Worm (Caenorhabditis elegans) whole organism, L3 larva: ENCODE measurements around the gene clec-70.
A peak's percentile ranks its signal among the peaks of the same experiment; 100 is the strongest.

ENCODE experiments used
- R02D3.7 ChIP-seq: fragments of 150-350 bp; optimal IDR thresholded peaks from 2 replicates; lab custom pipeline; 2014; ENCODE audit warnings: missing biosample characterization, missing genetic modification characterization
- ZK546.5 ChIP-seq: sonication (generic microtip); optimal IDR thresholded peaks from 2 replicates; lab custom pipeline; 2017; ENCODE audit warnings: missing biosample characterization, missing genetic modification characterization
- aly-2 ChIP-seq: fragments of 150-350 bp; optimal IDR thresholded peaks from 2 replicates; lab custom pipeline; 2014; ENCODE audit warnings: missing biosample characterization, missing genetic modification characterization
- ama-1 ChIP-seq: fragments of 150-350 bp; optimal IDR thresholded peaks from 2 replicates; lab custom pipeline; 2018
- ceh-16 ChIP-seq: sonication (generic microtip); optimal IDR thresholded peaks from 2 replicates; lab custom pipeline; 2017; ENCODE audit warnings: missing biosample characterization, missing genetic modification characterization
- ceh-28 ChIP-seq: fragments of 150-350 bp; optimal IDR thresholded peaks from 2 replicates; lab custom pipeline; 2014; ENCODE audit warnings: missing biosample characterization, missing genetic modification reagents, missing genetic modification characterization
- ceh-82 ChIP-seq: fragments of 150-350 bp; optimal IDR thresholded peaks from 2 replicates; lab custom pipeline; 2014; ENCODE audit warnings: missing biosample characterization, missing genetic modification characterization
- ceh-9 ChIP-seq: sonication (generic microtip); optimal IDR thresholded peaks from 2 replicates; lab custom pipeline; 2018; ENCODE audit warnings: missing biosample characterization, missing genetic modification characterization
- egl-27 ChIP-seq: sonication (generic microtip); optimal IDR thresholded peaks from 4 replicates; lab custom pipeline; 2017; ENCODE audit warnings: missing biosample characterization, missing genetic modification reagents, missing genetic modification characterization
- egl-5 ChIP-seq: fragments of 150-350 bp; optimal IDR thresholded peaks from 2 replicates; lab custom pipeline; 2017; ENCODE audit warnings: missing biosample characterization, missing genetic modification reagents, missing genetic modification characterization, inconsistent platforms
- elt-1 ChIP-seq: fragments of 150-350 bp; optimal IDR thresholded peaks from 2 replicates; lab custom pipeline; 2014; ENCODE audit warnings: missing biosample characterization, missing genetic modification characterization
- elt-2 ChIP-seq: sonication (generic microtip); optimal IDR thresholded peaks from 2 replicates; lab custom pipeline; 2016; ENCODE audit warnings: missing genetic modification reagents, mild to moderate bottlenecking, missing genetic modification characterization, missing compliant biosample characterization
- fkh-2 ChIP-seq: fragments of 150-350 bp; optimal IDR thresholded peaks from 2 replicates; lab custom pipeline; 2014; ENCODE audit warnings: missing biosample characterization, missing genetic modification reagents, missing genetic modification characterization
- fos-1 ChIP-seq: fragments of 150-350 bp; optimal IDR thresholded peaks from 2 replicates; lab custom pipeline; 2014; ENCODE audit warnings: missing biosample characterization, missing genetic modification characterization
- hmg-11 ChIP-seq: sonication (generic microtip); optimal IDR thresholded peaks from 2 replicates; lab custom pipeline; 2016; ENCODE audit warnings: missing genetic modification characterization, missing compliant biosample characterization
- jun-1 ChIP-seq: fragments of 150-350 bp; optimal IDR thresholded peaks from 2 replicates; lab custom pipeline; 2014; ENCODE audit warnings: missing biosample characterization, missing genetic modification reagents, missing genetic modification characterization
- mdl-1 ChIP-seq: fragments of 150-350 bp; optimal IDR thresholded peaks from 2 replicates; lab custom pipeline; 2014; ENCODE audit warnings: missing biosample characterization, missing genetic modification characterization
- mml-1 ChIP-seq: fragments of 150-350 bp; sonication (generic microtip); optimal IDR thresholded peaks from 3 replicates; lab custom pipeline; 2014; ENCODE audit warnings: missing biosample characterization, missing genetic modification characterization
- nhr-12 ChIP-seq: fragments of 150-350 bp; optimal IDR thresholded peaks from 2 replicates; lab custom pipeline; 2014; ENCODE audit warnings: missing biosample characterization, missing genetic modification characterization
- nhr-23 ChIP-seq: fragments of 150-350 bp; optimal IDR thresholded peaks from 2 replicates; lab custom pipeline; 2014; ENCODE audit warnings: missing biosample characterization, missing genetic modification reagents, missing genetic modification characterization
- nhr-25 ChIP-seq: sonication (generic microtip); optimal IDR thresholded peaks from 2 replicates; lab custom pipeline; 2017; ENCODE audit warnings: missing biosample characterization, missing genetic modification characterization
- nhr-67 ChIP-seq: fragments of 150-350 bp; optimal IDR thresholded peaks from 2 replicates; lab custom pipeline; 2014; ENCODE audit warnings: missing biosample characterization, missing genetic modification characterization
- nhr-76 ChIP-seq: fragments of 150-350 bp; sonication (generic microtip); optimal IDR thresholded peaks from 5 replicates; lab custom pipeline; 2014; ENCODE audit warnings: missing biosample characterization, missing genetic modification characterization
- nhr-77 ChIP-seq: fragments of 150-350 bp; optimal IDR thresholded peaks from 2 replicates; lab custom pipeline; 2014; ENCODE audit warnings: missing biosample characterization, missing genetic modification characterization
- pqm-1 ChIP-seq: fragments of 150-350 bp; optimal IDR thresholded peaks from 2 replicates; lab custom pipeline; 2017; ENCODE audit warnings: missing biosample characterization, missing genetic modification characterization, inconsistent platforms
- sea-2 ChIP-seq: fragments of 150-350 bp; sonication (generic microtip); optimal IDR thresholded peaks from 4 replicates; lab custom pipeline; 2014; ENCODE audit warnings: missing biosample characterization, missing genetic modification reagents, missing genetic modification characterization
- snpc-4 ChIP-seq: fragments of 150-350 bp; optimal IDR thresholded peaks from 2 replicates; lab custom pipeline; 2014; ENCODE audit warnings: missing biosample characterization, missing genetic modification characterization
- tbx-2 ChIP-seq: sonication (generic microtip); optimal IDR thresholded peaks from 2 replicates; lab custom pipeline; 2016; ENCODE audit warnings: mild to moderate bottlenecking, missing genetic modification characterization, missing compliant biosample characterization
- unc-62 ChIP-seq: fragments of 150-350 bp; sonication (generic microtip); optimal IDR thresholded peaks from 4 replicates; lab custom pipeline; 2014; ENCODE audit warnings: missing biosample characterization, missing genetic modification reagents, missing genetic modification characterization
- zag-1 ChIP-seq: fragments of 150-350 bp; optimal IDR thresholded peaks from 2 replicates; lab custom pipeline; 2014; ENCODE audit warnings: missing biosample characterization, missing genetic modification characterization
- ztf-11 ChIP-seq: fragments of 150-350 bp; optimal IDR thresholded peaks from 2 replicates; lab custom pipeline; 2014; ENCODE audit warnings: missing biosample characterization, missing genetic modification characterization
- ztf-4 ChIP-seq: fragments of 150-350 bp; optimal IDR thresholded peaks from 2 replicates; lab custom pipeline; 2014; ENCODE audit warnings: missing biosample characterization, missing genetic modification characterization

The clec-70 gene

DNA sequence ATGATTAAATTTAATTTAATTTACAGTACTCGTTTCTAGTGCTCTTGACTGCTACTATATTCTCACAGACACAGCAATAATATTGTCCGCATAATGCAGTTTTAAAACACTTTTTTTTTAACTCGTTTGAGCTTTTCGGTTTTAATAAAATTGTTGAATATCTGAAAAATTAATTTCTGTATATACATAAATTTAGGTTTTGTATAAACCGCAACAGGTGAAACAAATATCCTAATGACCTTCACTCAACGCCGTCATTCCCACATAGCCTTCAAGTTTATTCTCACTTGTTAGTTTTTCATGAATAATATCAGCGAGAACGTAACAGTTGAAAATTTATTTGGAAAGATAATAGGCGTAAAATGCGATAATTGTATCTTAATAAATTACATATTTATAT lies 13.0 kb upstream of the clec-70 start, which contains the start of gene srz-19:
srz-19 (plus strand) TSS at position 301 of the 400 bp plus-strand sequence.
- no peak for TF ChIP-seq R02D3.7 (tag; lab: Kevin White, UChicago)
- no peak for TF ChIP-seq fos-1 (tag; lab: Kevin White, UChicago)
- TF ChIP-seq mml-1 = no peak
- no peak for TF ChIP-seq ceh-16 (tag; lab: Kevin White, UChicago)
- TF ChIP-seq tbx-2 = no peak
- TF ChIP-seq aly-2 = no peak
- no peak for TF ChIP-seq unc-62
- no peak for TF ChIP-seq ceh-9 (tag; lab: Kevin White, UChicago)
- no peak for TF ChIP-seq sea-2 (GFP tag; lab: Kevin White, UChicago)
- TF ChIP-seq snpc-4 (tag; lab: Kevin White, UChicago) = no peak
- TF ChIP-seq nhr-67 (tag; lab: Kevin White, UChicago) = no peak
- no peak for TF ChIP-seq hmg-11 (tag; lab: Kevin White, UChicago)

DNA sequence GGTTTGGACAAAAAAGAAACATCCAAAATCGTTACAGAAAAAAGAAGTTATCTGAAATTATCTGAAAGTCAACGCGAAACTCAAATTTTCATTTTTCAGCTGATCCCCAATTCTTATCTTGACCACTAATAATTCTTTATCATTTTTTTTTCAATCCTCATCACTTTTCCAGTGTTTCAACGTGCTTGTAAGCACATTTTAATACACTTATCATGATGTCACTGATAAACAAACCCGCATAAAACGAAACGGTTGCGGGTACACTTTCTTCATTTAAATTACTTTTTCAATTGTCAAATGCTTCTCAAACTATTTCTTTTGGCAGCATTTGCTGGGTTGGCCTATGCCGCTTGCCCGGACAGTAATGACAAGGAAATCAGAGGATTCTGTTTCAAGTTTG lies 10.6 kb upstream of the clec-70 start, which contains the start of gene clec-67:
clec-67 (plus strand) TSS at position 268 of the 400 bp plus-strand sequence.
- no peak for TF ChIP-seq aly-2
- TF ChIP-seq mdl-1 (tag; lab: Kevin White, UChicago) = no peak
- peak; percentile 84 for TF ChIP-seq elt-2 (tag; lab: Kevin White, UChicago)
- TF ChIP-seq jun-1 = peak; percentile 2
- peak; percentile 45 for TF ChIP-seq pqm-1 (tag; lab: Kevin White, UChicago)
- no peak for TF ChIP-seq ama-1 (lab: Kevin White, UChicago)
- TF ChIP-seq, all 47 proteins: peak for 3

DNA sequence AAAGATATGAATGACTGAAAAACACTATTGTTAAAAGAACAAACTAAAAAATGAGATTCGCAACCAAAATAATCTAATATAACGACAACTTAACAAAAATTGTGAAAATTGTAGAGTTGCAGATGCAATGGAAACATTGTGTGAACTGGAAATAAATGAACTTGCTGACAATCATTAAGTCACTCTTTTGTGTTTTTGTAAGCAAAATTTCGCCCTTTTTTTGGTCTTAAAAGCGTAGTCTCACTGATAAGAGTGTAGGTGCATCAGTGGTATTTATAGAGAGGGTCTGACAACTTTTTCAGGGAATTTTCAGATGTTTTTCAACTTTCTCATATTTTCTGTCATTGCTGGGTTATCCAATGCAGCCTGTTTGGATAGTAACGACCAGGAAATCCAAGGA lies 6.4 kb upstream of the clec-70 start, which contains the start of gene clec-68:
clec-68 (plus strand) TSS at position 301 of the 400 bp plus-strand sequence.
- TF ChIP-seq tbx-2 = no peak
- TF ChIP-seq aly-2 = no peak
- TF ChIP-seq ZK546.5 (tag; lab: Kevin White, UChicago) = no peak
- no peak for TF ChIP-seq elt-1
- TF ChIP-seq ceh-16 (tag; lab: Kevin White, UChicago) = no peak
- no peak for TF ChIP-seq nhr-77 (tag; lab: Kevin White, UChicago)
- TF ChIP-seq ztf-4 (tag; lab: Kevin White, UChicago) = no peak
- no peak for TF ChIP-seq nhr-67 (tag; lab: Kevin White, UChicago)
- TF ChIP-seq ceh-28 = no peak
- no peak for TF ChIP-seq sea-2 (GFP tag; lab: Kevin White, UChicago)
- no peak for TF ChIP-seq nhr-23 (tag; lab: Kevin White, UChicago)
- no peak for TF ChIP-seq egl-27 (tag; lab: Kevin White, UChicago)
- no peak for TF ChIP-seq elt-2 (tag; lab: Kevin White, UChicago)
- no peak for TF ChIP-seq nhr-25
- TF ChIP-seq ceh-82 = no peak
- no peak for TF ChIP-seq egl-5
- no peak for TF ChIP-seq unc-62
- TF ChIP-seq ztf-11 (tag; lab: Kevin White, UChicago) = no peak

DNA sequence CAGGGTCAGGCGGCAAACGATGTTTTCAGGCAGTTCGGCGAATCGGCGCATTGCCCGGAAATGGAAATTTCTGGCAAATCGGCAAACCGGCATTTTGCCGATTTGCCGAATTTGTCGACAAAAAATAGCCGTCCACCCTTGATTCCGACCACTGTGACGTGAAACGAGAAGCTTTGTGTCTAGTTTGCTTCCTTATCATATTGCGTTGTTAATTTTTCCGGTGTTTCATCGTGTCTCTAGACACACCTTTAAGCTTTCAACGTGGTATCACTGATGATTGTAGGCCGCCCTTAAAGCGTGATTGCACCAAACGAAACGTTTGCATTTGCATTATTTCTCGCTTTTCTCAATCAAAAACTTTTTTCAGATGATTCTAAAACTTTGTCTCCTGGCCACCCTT lies 4.6 kb downstream of the clec-70 start, which contains the start of gene clec-71:
clec-71 (plus strand) TSS at position 362 of the 400 bp plus-strand sequence.
- TF ChIP-seq elt-2 (tag; lab: Kevin White, UChicago) = peak; percentile 6
- no peak for TF ChIP-seq nhr-67 (tag; lab: Kevin White, UChicago)

DNA sequence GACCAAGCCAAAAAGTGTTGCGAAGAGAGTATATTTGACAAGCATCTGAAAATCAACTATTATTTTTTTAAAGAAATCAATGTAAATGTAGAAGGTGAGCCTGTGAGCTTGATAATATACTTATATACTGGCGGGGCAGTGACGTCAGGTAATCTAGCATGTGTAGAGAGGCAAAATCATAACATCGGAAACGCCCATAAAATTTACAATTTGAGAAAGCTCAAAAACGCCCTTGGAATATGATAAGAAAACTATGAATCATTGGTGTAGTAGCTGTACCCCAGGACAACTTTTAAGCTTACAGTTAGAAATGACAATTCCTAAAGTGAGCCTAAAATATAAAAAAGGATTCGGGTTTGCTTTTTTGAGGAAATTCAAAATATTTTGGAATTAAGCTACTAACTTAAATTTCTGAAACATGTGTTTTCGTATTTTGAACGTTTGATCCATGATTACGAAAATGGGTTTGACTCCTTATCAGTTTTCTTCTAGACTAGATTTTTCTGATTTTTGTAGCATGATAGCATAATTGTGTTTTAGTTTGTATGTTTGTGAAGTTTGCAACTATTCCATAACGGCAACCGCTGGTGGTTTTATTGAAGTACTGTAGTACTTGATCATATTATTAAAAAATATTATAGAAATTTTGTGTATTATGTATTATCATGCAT lies 9.3 kb downstream of the clec-70 start, which contains the start of gene clec-174:
clec-174 (minus strand) TSS at position 51 of the 671 bp plus-strand sequence.
- no peak for TF ChIP-seq ZK546.5 (tag; lab: Kevin White, UChicago)
- no peak for TF ChIP-seq nhr-12
- no peak for TF ChIP-seq tbx-2
- TF ChIP-seq elt-2 (tag; lab: Kevin White, UChicago) = peak; percentile 49
- no peak for TF ChIP-seq fkh-2 (tag; lab: Kevin White, UChicago)
- TF ChIP-seq pqm-1 (tag; lab: Kevin White, UChicago) = peak; percentile 22
- no peak for TF ChIP-seq zag-1
- TF ChIP-seq ztf-11 (tag; lab: Kevin White, UChicago) = no peak
- TF ChIP-seq R02D3.7 (tag; lab: Kevin White, UChicago) = no peak

DNA sequence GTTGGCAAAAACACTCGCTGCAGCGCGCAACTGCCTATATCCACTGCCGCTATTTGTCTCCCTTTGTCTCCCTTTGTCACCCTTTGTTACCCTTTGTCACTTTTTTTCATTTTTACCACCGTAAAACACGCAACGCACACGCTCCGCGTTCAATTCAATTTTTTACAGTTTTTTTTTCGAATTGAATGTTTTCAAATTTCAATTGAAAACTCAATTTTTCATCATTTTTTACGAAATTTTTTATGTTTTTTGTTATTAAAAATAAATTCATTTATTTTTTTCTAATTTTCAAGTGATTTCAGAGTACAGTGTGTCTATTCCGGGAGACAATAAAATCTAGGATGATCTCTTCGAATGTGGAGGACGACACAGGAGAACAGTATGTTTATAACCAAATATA lies 10.5 kb downstream of the clec-70 start, which contains the start of gene Y46C8AL.11:
Y46C8AL.11 (plus strand) TSS at position 301 of the 400 bp plus-strand sequence.
- no peak for TF ChIP-seq nhr-76 (tag; lab: Kevin White, UChicago)
